Fruit fly (Drosophila melanogaster) S2 (cell line): ENCODE measurements around the gene Spx.

Source experiments
- CG8478 ChIP-seq: fragments of >200 bp; optimal IDR thresholded peaks from 2 replicates; lab custom pipeline; 2018
- CTCF ChIP-seq, 2 experiments: fragments of >200 bp; optimal IDR thresholded peaks; 2 replicates each; lab custom pipeline; 2018

Spx gene

dm6 chrX:6255414-6255915, at the start of gene Spx, which contains the start of gene Rbcn-3A:
Gene Spx (plus strand): TSS chrX:6255822.
Gene Rbcn-3A (minus strand): TSS chrX:6255487.
- no peak for TF ChIP-seq CG8478 (lab: Kevin White, UChicago)
- TF ChIP-seq CTCF (optimal IDR thresholded peaks at IDR 0.05; lab: Kevin White, UChicago), result no peak

DNA sequence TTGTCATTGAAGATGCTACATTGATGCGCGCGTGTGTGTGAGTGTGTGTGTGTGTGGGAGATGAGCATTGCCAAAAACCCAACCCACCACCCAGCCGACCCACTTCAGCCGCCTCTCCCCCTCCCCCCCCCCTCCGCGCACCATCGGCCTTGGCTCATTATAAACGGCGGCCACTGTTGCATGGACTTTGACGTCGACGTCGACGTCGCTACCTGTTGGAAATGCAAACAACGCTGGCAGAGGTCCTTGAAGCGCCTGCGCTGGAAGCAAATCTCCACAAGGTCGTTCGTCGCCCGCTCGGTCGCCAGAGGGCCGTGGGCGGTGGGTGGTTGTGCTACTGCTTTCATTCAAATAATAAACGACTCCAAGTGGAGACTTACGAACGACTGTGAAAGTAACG, 39.0 kb upstream of the Spx start:
- TF ChIP-seq CTCF (optimal IDR thresholded peaks at IDR 0.05; lab: Kevin White, UChicago) (no peak), CG8478 (lab: Kevin White, UChicago) (no peak)

dm6 chrX:6219227-6219626, 36.4 kb upstream of the Spx start, which contains the start of gene Btnd:
Gene Btnd (minus strand): TSS chrX:6219327.
- TF ChIP-seq CG8478 (lab: Kevin White, UChicago) (no peak), CTCF (optimal IDR thresholded peaks at IDR 0.05; lab: Kevin White, UChicago) (no peak)

- TF ChIP-seq CTCF (optimal IDR thresholded peaks at IDR 0.05; lab: Kevin White, UChicago), result no peak
- TF ChIP-seq CG8478 (lab: Kevin White, UChicago), result no peak
Measured at dm6 chrX:6219845-6220345, 35.7 kb upstream of the Spx start, which contains the start of gene Efr. Gene Efr (plus strand): TSS chrX:6219957.

dm6 chrX:6224225-6225190, 31.1 kb upstream of the Spx start, which contains the start of gene sqh:
Gene sqh (minus strand): TSS chrX:6225140.
- TF ChIP-seq CG8478 (lab: Kevin White, UChicago), result no peak
- no peak for TF ChIP-seq CTCF (optimal IDR thresholded peaks at IDR 0.05; lab: Kevin White, UChicago)

dm6 chrX:6225472-6226049, 30.1 kb upstream of the Spx start, which contains the start of gene dtn:
Gene dtn (plus strand): TSS chrX:6225647.
- TF ChIP-seq CG8478 (lab: Kevin White, UChicago) (no peak), CTCF (optimal IDR thresholded peaks at IDR 0.05; lab: Kevin White, UChicago) (no peak)

DNA sequence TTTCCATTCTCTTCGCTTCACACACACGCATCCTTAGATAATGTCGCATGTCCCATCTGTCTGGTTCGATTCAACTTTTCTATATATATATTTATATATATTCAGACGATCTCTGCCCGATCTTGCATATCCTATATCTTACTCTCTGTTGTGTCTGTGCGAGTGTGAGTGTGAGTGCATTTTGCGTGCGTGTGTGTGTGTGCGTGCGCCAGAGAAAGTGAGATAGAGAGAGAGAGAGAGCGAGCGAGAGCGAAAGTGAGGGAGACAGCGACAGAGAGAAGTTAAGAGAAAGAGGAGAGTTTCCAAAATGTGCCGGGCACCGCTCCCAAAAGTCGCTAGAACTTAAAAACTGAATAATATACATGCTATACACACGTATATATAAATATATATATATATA, 23.9 kb upstream of the Spx start:
- no peak for TF ChIP-seq CTCF (optimal IDR thresholded peaks at IDR 0.05; lab: Kevin White, UChicago)
- TF ChIP-seq CG8478 (lab: Kevin White, UChicago), result no peak

- TF ChIP-seq CG8478 (lab: Kevin White, UChicago) (no peak), CTCF (optimal IDR thresholded peaks at IDR 0.05; lab: Kevin White, UChicago) (no peak)
Measured at dm6 chrX:6237015-6237414, 18.6 kb upstream of the Spx start, which contains the start of gene CG14445. Gene CG14445 (plus strand): TSS chrX:6237315.

- no peak for TF ChIP-seq CG8478 (lab: Kevin White, UChicago)
- TF ChIP-seq CTCF (optimal IDR thresholded peaks at IDR 0.05; lab: Kevin White, UChicago), result no peak
Measured at dm6 chrX:6252897-6253540, 2.6 kb upstream of the Spx start.

DNA sequence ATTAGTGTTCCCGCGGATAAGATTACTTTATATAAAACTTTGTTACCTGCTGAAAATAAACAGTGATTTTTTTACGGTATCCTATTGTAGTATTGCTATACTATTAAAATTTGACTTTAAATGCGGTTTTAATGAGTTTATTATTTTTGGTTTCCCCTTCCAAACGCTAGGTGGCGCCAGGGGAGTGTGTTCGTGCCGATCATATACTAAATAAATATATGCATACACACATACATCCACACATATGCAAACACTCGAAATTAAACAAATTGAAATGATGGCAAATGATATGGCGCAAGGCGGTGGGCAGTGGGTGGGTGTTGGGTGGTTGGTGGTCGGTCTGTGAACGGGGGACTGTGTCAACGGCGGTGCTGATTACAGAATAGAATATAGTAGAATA, 1.9 kb upstream of the Spx start:
- TF ChIP-seq CTCF (optimal IDR thresholded peaks at IDR 0.05; lab: Kevin White, UChicago) (peak; percentile 65 to 79), CG8478 (lab: Kevin White, UChicago) (no peak)

DNA sequence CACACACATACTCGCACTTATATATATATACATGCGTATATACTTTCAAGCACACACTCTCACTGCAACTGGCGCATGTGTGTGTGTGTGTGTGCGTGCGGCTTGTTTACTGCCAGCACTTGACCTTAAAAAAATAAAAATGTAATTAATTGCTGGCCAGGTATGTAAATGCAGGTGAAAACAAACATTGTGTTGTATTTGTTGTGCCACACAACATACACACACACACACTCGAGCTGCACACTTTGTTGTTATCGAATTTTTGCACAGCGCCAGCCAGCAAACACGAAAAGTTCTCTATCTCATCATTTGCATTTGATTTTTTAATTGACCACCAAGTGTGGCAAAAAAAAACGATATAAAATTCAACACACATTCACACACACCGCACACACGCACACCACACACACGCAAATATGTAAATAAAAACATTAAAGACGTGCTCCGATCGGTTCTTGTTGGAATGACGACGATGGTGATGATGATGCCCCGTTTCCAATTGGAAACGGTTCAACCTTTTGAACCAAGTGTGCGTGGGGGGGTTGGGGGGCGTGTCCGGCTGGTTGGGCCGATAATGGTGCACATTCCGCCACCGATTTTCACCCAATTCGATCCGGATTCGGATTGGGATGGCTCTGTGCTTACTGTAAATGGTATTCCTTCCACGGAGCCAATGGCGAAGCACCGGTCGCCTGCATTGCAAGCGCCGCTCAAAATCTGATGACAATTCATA, 839 bp upstream of the Spx start:
- no peak for TF ChIP-seq CTCF (optimal IDR thresholded peaks at IDR 0.05; lab: Kevin White, UChicago)

DNA sequence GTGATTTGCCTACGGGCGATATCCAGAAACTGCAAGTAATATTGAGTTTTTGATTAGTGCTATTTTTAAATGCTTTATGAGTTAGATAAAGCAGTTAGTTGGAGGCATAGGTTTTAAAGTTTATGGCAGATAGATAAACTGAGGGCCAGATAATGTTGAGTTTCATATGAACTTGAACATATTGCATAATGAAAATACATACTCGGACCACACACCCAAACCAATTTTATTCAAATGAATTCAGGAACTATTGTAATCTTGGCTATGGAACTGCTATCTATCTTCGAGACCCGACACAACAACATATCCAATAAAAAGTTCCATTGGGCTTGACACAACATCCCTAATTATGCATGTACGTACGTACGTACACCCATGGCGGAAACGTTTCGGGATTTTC, 4.1 kb downstream of the Spx start:
- TF ChIP-seq CG8478 (lab: Kevin White, UChicago), result no peak
- no peak for TF ChIP-seq CTCF (optimal IDR thresholded peaks at IDR 0.05; lab: Kevin White, UChicago)

DNA sequence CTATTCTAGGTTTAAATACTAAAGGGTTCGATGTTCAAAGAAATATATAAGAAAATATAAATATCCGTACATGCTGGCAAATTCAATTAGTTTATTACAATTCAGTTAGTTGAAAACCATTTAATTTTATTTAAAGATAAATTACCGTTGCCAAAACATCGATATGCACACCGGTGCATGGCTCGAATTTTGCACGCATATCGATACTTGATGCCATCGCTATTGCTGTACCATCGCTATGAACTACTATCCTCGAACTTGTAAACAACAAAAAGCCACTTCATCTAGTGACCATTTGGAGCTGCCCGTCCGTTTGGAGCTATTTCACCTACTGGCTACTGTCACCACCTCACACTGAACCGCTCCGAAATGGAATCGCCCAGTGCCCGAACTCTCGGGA, 5.3 kb downstream of the Spx start, which contains the start of gene Josd:
TSS of gene Josd (plus strand) at position 270 of the 400 bp plus-strand sequence.
- TF ChIP-seq CG8478 (lab: Kevin White, UChicago) (no peak), CTCF (optimal IDR thresholded peaks at IDR 0.05; lab: Kevin White, UChicago) (no peak)
